Worm (Caenorhabditis elegans) whole organism, L2 larva: ENCODE results near the gene unc-41.

Experiments used
- elt-1 ChIP-seq: fragments of 150-350 bp; optimal IDR thresholded peaks from 2 replicates; lab custom pipeline; 2014; ENCODE audit warnings: missing biosample characterization, missing genetic modification characterization
- nhr-12 ChIP-seq: fragments of 150-350 bp; optimal IDR thresholded peaks from 2 replicates; lab custom pipeline; 2014; ENCODE audit warnings: missing biosample characterization, missing genetic modification characterization

DNA sequence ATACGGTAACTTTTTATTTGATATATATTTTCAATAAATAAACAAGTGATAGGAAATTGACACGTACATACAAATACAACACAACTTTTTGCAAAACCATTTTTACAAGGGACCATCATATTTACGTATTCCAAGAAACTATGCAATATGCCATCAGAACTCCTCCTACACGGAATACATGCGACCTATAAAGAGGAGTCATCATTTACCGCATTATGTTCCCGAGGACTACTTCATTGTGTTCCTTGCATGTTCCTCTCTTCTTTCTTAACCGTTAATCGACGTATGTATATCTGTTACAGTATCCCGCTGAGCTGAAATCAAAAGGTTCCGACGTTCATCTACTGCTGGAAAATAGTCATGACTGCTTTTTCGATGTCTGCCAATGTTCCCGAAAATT, 57.6 kb downstream of the unc-41 start, which contains the start of gene C50H2.5:
- TF ChIP-seq nhr-12 (tag; lab: Kevin White, UChicago) = no peak
- TF ChIP-seq elt-1 (tag; lab: Kevin White, UChicago) = no peak
